Fruit fly (Drosophila melanogaster): ENCODE measurements around the gene CG14362.

- no peak for TF ChIP-seq Vsx2 (GFP tag; optimal IDR thresholded peaks at IDR 0.05; ENCODE audit: partially characterized antibody)
- TF ChIP-seq HLH106 (tag; optimal IDR thresholded peaks at IDR 0.05) = no peak
- no peak for TF ChIP-seq rgr (GFP tag; optimal IDR thresholded peaks at IDR 0.05)
- TF ChIP-seq lola (GFP tag; optimal IDR thresholded peaks at IDR 0.05) = no peak
- no peak for TF ChIP-seq pan (optimal IDR thresholded peaks at IDR 0.05)
- no peak for TF ChIP-seq psq (GFP tag; optimal IDR thresholded peaks at IDR 0.05)
Measured at dm6 chr3R:13816375-13816711, 38.9 kb downstream of the CG14362 start.
